Fruit fly (Drosophila melanogaster): ENCODE results near the gene tkv.

dm6 chr2L:5226891-5227554 lies 44.2 kb downstream of the tkv start:
- TF ChIP-seq Jra (GFP tag; optimal IDR thresholded peaks at IDR 0.05) (no peak), woc (GFP tag; optimal IDR thresholded peaks at IDR 0.05) (no peak), Abd-B (GFP tag; optimal IDR thresholded peaks at IDR 0.05) (no peak), dsf (GFP tag; optimal IDR thresholded peaks at IDR 0.05; ENCODE audit: borderline replicate concordance) (no peak), ey (GFP tag; optimal IDR thresholded peaks at IDR 0.05) (no peak), GATAd (GFP tag; optimal IDR thresholded peaks at IDR 0.05) (no peak), pan (optimal IDR thresholded peaks at IDR 0.05) (no peak), Mio (GFP tag; optimal IDR thresholded peaks at IDR 0.05) (no peak), psq (GFP tag; optimal IDR thresholded peaks at IDR 0.05) (no peak), br (GFP tag; optimal IDR thresholded peaks at IDR 0.05) (no peak), fru (GFP tag; optimal IDR thresholded peaks at IDR 0.05) (no peak), Dif (GFP tag; optimal IDR thresholded peaks at IDR 0.05; ENCODE audit: partially characterized antibody) (no peak)
